Worm (Caenorhabditis elegans) whole organism, L3 larva: ENCODE results near the gene nhr-138.
A peak's percentile ranks its signal among the peaks of the same experiment; 100 is the strongest.

Experiments used
- R02D3.7 ChIP-seq: fragments of 150-350 bp; optimal IDR thresholded peaks from 2 replicates; lab custom pipeline; 2014; ENCODE audit warnings: missing biosample characterization, missing genetic modification characterization
- ZK546.5 ChIP-seq: sonication (generic microtip); optimal IDR thresholded peaks from 2 replicates; lab custom pipeline; 2017; ENCODE audit warnings: missing biosample characterization, missing genetic modification characterization
- aly-2 ChIP-seq: fragments of 150-350 bp; optimal IDR thresholded peaks from 2 replicates; lab custom pipeline; 2014; ENCODE audit warnings: missing biosample characterization, missing genetic modification characterization
- ama-1 ChIP-seq: fragments of 150-350 bp; optimal IDR thresholded peaks from 2 replicates; lab custom pipeline; 2018
- ceh-28 ChIP-seq: fragments of 150-350 bp; optimal IDR thresholded peaks from 2 replicates; lab custom pipeline; 2014; ENCODE audit warnings: missing biosample characterization, missing genetic modification reagents, missing genetic modification characterization
- ceh-82 ChIP-seq: fragments of 150-350 bp; optimal IDR thresholded peaks from 2 replicates; lab custom pipeline; 2014; ENCODE audit warnings: missing biosample characterization, missing genetic modification characterization
- ceh-9 ChIP-seq: sonication (generic microtip); optimal IDR thresholded peaks from 2 replicates; lab custom pipeline; 2018; ENCODE audit warnings: missing biosample characterization, missing genetic modification characterization
- daf-12 ChIP-seq: fragments of 150-350 bp; optimal IDR thresholded peaks from 2 replicates; lab custom pipeline; 2014; ENCODE audit warnings: missing biosample characterization, missing genetic modification reagents, missing genetic modification characterization
- egl-27 ChIP-seq: sonication (generic microtip); optimal IDR thresholded peaks from 4 replicates; lab custom pipeline; 2017; ENCODE audit warnings: missing biosample characterization, missing genetic modification reagents, missing genetic modification characterization
- egl-5 ChIP-seq: fragments of 150-350 bp; optimal IDR thresholded peaks from 2 replicates; lab custom pipeline; 2017; ENCODE audit warnings: missing biosample characterization, missing genetic modification reagents, missing genetic modification characterization, inconsistent platforms
- elt-1 ChIP-seq: fragments of 150-350 bp; optimal IDR thresholded peaks from 2 replicates; lab custom pipeline; 2014; ENCODE audit warnings: missing biosample characterization, missing genetic modification characterization
- elt-2 ChIP-seq: sonication (generic microtip); optimal IDR thresholded peaks from 2 replicates; lab custom pipeline; 2016; ENCODE audit warnings: missing genetic modification reagents, mild to moderate bottlenecking, missing genetic modification characterization, missing compliant biosample characterization
- elt-3 ChIP-seq, 3 experiments: fragments of 150-350 bp in 1 of 3; sonication (generic microtip) in 2 of 3; optimal IDR thresholded peaks; 2 replicates in 2 of 3; 4 replicates in 1 of 3; lab custom pipeline; 2014 to 2017; ENCODE audit warnings: missing biosample characterization in 3 of 3, missing genetic modification characterization in 3 of 3
- eor-1 ChIP-seq, 2 experiments: fragments of 150-350 bp; optimal IDR thresholded peaks; 2 replicates each; lab custom pipeline; 2014 to 2018; ENCODE audit warnings: missing biosample characterization in 2 of 2, missing genetic modification characterization in 2 of 2
- fkh-10 ChIP-seq: sonication (generic microtip); optimal IDR thresholded peaks from 2 replicates; lab custom pipeline; 2017; ENCODE audit warnings: missing biosample characterization, missing genetic modification reagents, missing genetic modification characterization
- fos-1 ChIP-seq: fragments of 150-350 bp; optimal IDR thresholded peaks from 2 replicates; lab custom pipeline; 2014; ENCODE audit warnings: missing biosample characterization, missing genetic modification characterization
- hmg-11 ChIP-seq: sonication (generic microtip); optimal IDR thresholded peaks from 2 replicates; lab custom pipeline; 2016; ENCODE audit warnings: missing genetic modification characterization, missing compliant biosample characterization
- jun-1 ChIP-seq: fragments of 150-350 bp; optimal IDR thresholded peaks from 2 replicates; lab custom pipeline; 2014; ENCODE audit warnings: missing biosample characterization, missing genetic modification reagents, missing genetic modification characterization
- lin-15B ChIP-seq: fragments of 150-350 bp; optimal IDR thresholded peaks from 2 replicates; lab custom pipeline; 2014; ENCODE audit warnings: missing biosample characterization, missing genetic modification characterization
- lin-39 ChIP-seq: fragments of 150-350 bp; optimal IDR thresholded peaks from 2 replicates; lab custom pipeline; 2018; ENCODE audit warnings: missing biosample characterization, missing genetic modification reagents, missing genetic modification characterization
- lsy-12 ChIP-seq: sonication (generic microtip); optimal IDR thresholded peaks from 2 replicates; lab custom pipeline; 2016; ENCODE audit warnings: mild to moderate bottlenecking, missing genetic modification characterization, missing compliant biosample characterization
- mml-1 ChIP-seq: fragments of 150-350 bp; sonication (generic microtip); optimal IDR thresholded peaks from 3 replicates; lab custom pipeline; 2014; ENCODE audit warnings: missing biosample characterization, missing genetic modification characterization
- nfya-1 ChIP-seq: sonication (generic microtip); optimal IDR thresholded peaks from 2 replicates; lab custom pipeline; 2017; ENCODE audit warnings: missing genetic modification characterization, mild to moderate bottlenecking, missing compliant biosample characterization, antibody characterized with exemption, moderate library complexity; ENCODE audit not compliant: insufficient read depth
- nhr-12 ChIP-seq: fragments of 150-350 bp; optimal IDR thresholded peaks from 2 replicates; lab custom pipeline; 2014; ENCODE audit warnings: missing biosample characterization, missing genetic modification characterization
- nhr-23 ChIP-seq: fragments of 150-350 bp; optimal IDR thresholded peaks from 2 replicates; lab custom pipeline; 2014; ENCODE audit warnings: missing biosample characterization, missing genetic modification reagents, missing genetic modification characterization
- nhr-237 ChIP-seq: fragments of 150-350 bp; optimal IDR thresholded peaks from 2 replicates; lab custom pipeline; 2014; ENCODE audit warnings: missing biosample characterization, missing genetic modification characterization
- nhr-25 ChIP-seq: sonication (generic microtip); optimal IDR thresholded peaks from 2 replicates; lab custom pipeline; 2017; ENCODE audit warnings: missing biosample characterization, missing genetic modification characterization
- nhr-43 ChIP-seq: sonication (generic microtip); optimal IDR thresholded peaks from 2 replicates; lab custom pipeline; 2016; ENCODE audit warnings: mild to moderate bottlenecking, missing genetic modification characterization, missing compliant biosample characterization; ENCODE audit not compliant: poor library complexity, severe bottlenecking
- nhr-67 ChIP-seq: fragments of 150-350 bp; optimal IDR thresholded peaks from 2 replicates; lab custom pipeline; 2014; ENCODE audit warnings: missing biosample characterization, missing genetic modification characterization
- nhr-76 ChIP-seq: fragments of 150-350 bp; sonication (generic microtip); optimal IDR thresholded peaks from 5 replicates; lab custom pipeline; 2014; ENCODE audit warnings: missing biosample characterization, missing genetic modification characterization
- nhr-77 ChIP-seq: fragments of 150-350 bp; optimal IDR thresholded peaks from 2 replicates; lab custom pipeline; 2014; ENCODE audit warnings: missing biosample characterization, missing genetic modification characterization
- pha-4 ChIP-seq: fragments of 150-350 bp; optimal IDR thresholded peaks from 2 replicates; lab custom pipeline; 2014; ENCODE audit warnings: missing biosample characterization, missing genetic modification reagents, missing genetic modification characterization
- pqm-1 ChIP-seq: fragments of 150-350 bp; optimal IDR thresholded peaks from 2 replicates; lab custom pipeline; 2017; ENCODE audit warnings: missing biosample characterization, missing genetic modification characterization, inconsistent platforms
- sea-2 ChIP-seq: fragments of 150-350 bp; sonication (generic microtip); optimal IDR thresholded peaks from 4 replicates; lab custom pipeline; 2014; ENCODE audit warnings: missing biosample characterization, missing genetic modification reagents, missing genetic modification characterization
- skn-1 ChIP-seq: fragments of 150-350 bp; optimal IDR thresholded peaks from 2 replicates; lab custom pipeline; 2014; ENCODE audit warnings: missing biosample characterization, missing genetic modification characterization
- snpc-4 ChIP-seq: fragments of 150-350 bp; optimal IDR thresholded peaks from 2 replicates; lab custom pipeline; 2014; ENCODE audit warnings: missing biosample characterization, missing genetic modification characterization
- tbx-2 ChIP-seq: sonication (generic microtip); optimal IDR thresholded peaks from 2 replicates; lab custom pipeline; 2016; ENCODE audit warnings: mild to moderate bottlenecking, missing genetic modification characterization, missing compliant biosample characterization
- unc-39 ChIP-seq: sonication (generic microtip); optimal IDR thresholded peaks from 4 replicates; lab custom pipeline; 2017; ENCODE audit warnings: missing biosample characterization, missing genetic modification characterization
- unc-62 ChIP-seq: fragments of 150-350 bp; sonication (generic microtip); optimal IDR thresholded peaks from 4 replicates; lab custom pipeline; 2014; ENCODE audit warnings: missing biosample characterization, missing genetic modification reagents, missing genetic modification characterization
- zag-1 ChIP-seq: fragments of 150-350 bp; optimal IDR thresholded peaks from 2 replicates; lab custom pipeline; 2014; ENCODE audit warnings: missing biosample characterization, missing genetic modification characterization
- ztf-11 ChIP-seq: fragments of 150-350 bp; optimal IDR thresholded peaks from 2 replicates; lab custom pipeline; 2014; ENCODE audit warnings: missing biosample characterization, missing genetic modification characterization
- ztf-4 ChIP-seq: fragments of 150-350 bp; optimal IDR thresholded peaks from 2 replicates; lab custom pipeline; 2014; ENCODE audit warnings: missing biosample characterization, missing genetic modification characterization

Gene nhr-138

ce11 chrIV:9709205-9709604 lies 15.8 kb upstream of the nhr-138 start, which contains the start of gene ant-1.3:
TSS of gene ant-1.3 (minus strand) at chrIV:9709305.
- TF ChIP-seq ztf-4 (no peak), elt-3 (tag; optimal IDR thresholded peaks at IDR 0.05; lab: Kevin White, UChicago) (no peak), ZK546.5 (no peak), ceh-9 (no peak), nhr-76 (tag; lab: Kevin White, UChicago) (no peak), nfya-1 (tag; lab: Kevin White, UChicago) (no peak), mml-1 (tag; lab: Kevin White, UChicago) (no peak), daf-12 (tag; lab: Kevin White, UChicago) (no peak), skn-1 (tag; lab: Kevin White, UChicago) (no peak), nhr-43 (tag; lab: Kevin White, UChicago) (no peak), ceh-28 (no peak), nhr-25 (tag; lab: Kevin White, UChicago) (no peak)

DNA sequence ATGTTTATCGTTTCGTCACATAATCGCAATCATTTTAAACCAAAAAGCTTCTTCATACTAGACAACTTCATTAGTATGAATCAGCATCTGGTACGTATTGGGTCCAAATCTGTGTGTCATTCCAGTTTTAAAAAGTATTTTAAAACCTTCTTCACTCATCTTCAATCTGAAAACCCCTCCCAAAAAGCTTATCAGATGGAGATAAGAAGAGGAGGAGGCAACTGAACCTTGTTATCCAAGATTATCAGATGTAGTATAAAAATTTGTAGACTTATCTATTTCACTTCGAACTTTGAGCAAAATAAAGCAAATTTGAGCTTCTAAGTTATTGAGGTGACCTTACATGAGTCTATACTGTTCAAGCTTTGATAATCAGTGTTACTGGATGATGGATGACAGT lies 15.2 kb upstream of the nhr-138 start, which contains the start of gene nhr-38:
Gene nhr-38, plus strand, starts transcription at position 301 of the 400 bp plus-strand sequence.
- no peak for TF ChIP-seq ztf-11

DNA sequence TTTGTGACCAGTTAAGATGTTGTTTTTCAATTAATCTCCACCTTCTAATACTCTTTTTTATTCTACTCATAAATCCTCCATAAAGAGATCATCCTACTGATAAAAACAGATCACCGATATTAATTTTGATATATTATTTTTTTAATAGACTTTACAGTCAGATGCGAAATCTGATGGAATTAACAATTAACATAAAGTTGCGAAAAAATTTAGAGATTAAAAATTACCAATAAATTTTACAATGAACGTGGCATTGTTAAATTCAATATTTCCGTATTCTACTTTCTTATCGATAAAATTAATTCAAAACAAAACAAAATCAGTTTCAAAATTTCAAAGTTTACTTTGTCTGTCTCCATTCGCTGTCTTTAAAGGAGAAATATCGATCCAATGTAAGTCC lies 12.3 kb upstream of the nhr-138 start, which contains the start of gene K01H12.4:
Gene K01H12.4, plus strand, starts transcription at position 301 of the 400 bp plus-strand sequence.
- TF ChIP-seq zag-1 (tag; lab: Kevin White, UChicago) (no peak), pha-4 (no peak), daf-12 (tag; lab: Kevin White, UChicago) (no peak), ZK546.5 (no peak), ama-1 (no peak), ceh-82 (tag; lab: Kevin White, UChicago) (no peak), egl-5 (tag; lab: Kevin White, UChicago) (no peak), nhr-76 (tag; lab: Kevin White, UChicago) (no peak), egl-27 (tag; lab: Kevin White, UChicago) (no peak), skn-1 (tag; lab: Kevin White, UChicago) (no peak), mml-1 (tag; lab: Kevin White, UChicago) (no peak), unc-39 (tag; lab: Kevin White, UChicago) (no peak), tbx-2 (tag; lab: Kevin White, UChicago) (no peak)

- TF ChIP-seq tbx-2 (tag; lab: Kevin White, UChicago), result no peak
- no peak for TF ChIP-seq nhr-237
- no peak for TF ChIP-seq snpc-4 (tag; lab: Kevin White, UChicago)
- TF ChIP-seq ama-1, result no peak
- no peak for TF ChIP-seq nhr-77 (tag; lab: Kevin White, UChicago)
- TF ChIP-seq lsy-12 (tag; lab: Kevin White, UChicago), result no peak
- TF ChIP-seq unc-39 (tag; lab: Kevin White, UChicago), result no peak
- TF ChIP-seq nhr-67 (tag; lab: Kevin White, UChicago), result no peak
- TF ChIP-seq fkh-10, result no peak
- no peak for TF ChIP-seq ZK546.5
- TF ChIP-seq lin-15B (tag; lab: Kevin White, UChicago), result no peak
- TF ChIP-seq nhr-25 (tag; lab: Kevin White, UChicago), result no peak
- TF ChIP-seq fos-1 (tag; lab: Kevin White, UChicago), result no peak
- TF ChIP-seq egl-27 (tag; lab: Kevin White, UChicago), result no peak
- TF ChIP-seq hmg-11 (tag; lab: Kevin White, UChicago), result no peak
- no peak for TF ChIP-seq jun-1 (tag; lab: Kevin White, UChicago)
- TF ChIP-seq nhr-43 (tag; lab: Kevin White, UChicago), result no peak
- TF ChIP-seq mml-1 (tag; lab: Kevin White, UChicago), result no peak
- no peak for TF ChIP-seq nfya-1 (tag; lab: Kevin White, UChicago)
Observed at ce11 chrIV:9714264-9714663, 10.8 kb upstream of the nhr-138 start.

ce11 chrIV:9716490-9716889 lies 8.6 kb upstream of the nhr-138 start:
- TF ChIP-seq eor-1 (tag; optimal IDR thresholded peaks at IDR 0.05; lab: Kevin White, UChicago) (no peak), pqm-1 (peak; percentile 72), unc-62 (GFP tag; lab: Kevin White, UChicago) (no peak), ama-1 (no peak), nfya-1 (tag; lab: Kevin White, UChicago) (no peak), fkh-10 (no peak), nhr-23 (tag; lab: Kevin White, UChicago) (peak; percentile 49), nhr-43 (tag; lab: Kevin White, UChicago) (no peak), nhr-12 (no peak), elt-1 (tag; lab: Kevin White, UChicago) (no peak), ceh-28 (peak; percentile 59), skn-1 (tag; lab: Kevin White, UChicago) (peak; percentile 97), elt-2 (peak; percentile 76), mml-1 (tag; lab: Kevin White, UChicago) (no peak), pha-4 (peak; percentile 59), nhr-25 (tag; lab: Kevin White, UChicago) (peak; percentile 36), ceh-82 (tag; lab: Kevin White, UChicago) (no peak), aly-2 (tag; lab: Kevin White, UChicago) (no peak), R02D3.7 (tag; lab: Kevin White, UChicago) (no peak), lin-39 (tag; lab: Kevin White, UChicago) (no peak), nhr-76 (tag; lab: Kevin White, UChicago) (no peak), snpc-4 (tag; lab: Kevin White, UChicago) (peak; percentile 23), lin-15B (tag; lab: Kevin White, UChicago) (no peak), sea-2 (GFP tag; lab: Kevin White, UChicago) (no peak), nhr-77 (tag; lab: Kevin White, UChicago) (no peak)
